Worm (Caenorhabditis elegans) whole organism, young adult: ENCODE measurements around the gene gsp-1.

Experiments used
- F22D6.2 ChIP-seq: sonication (generic microtip); optimal IDR thresholded peaks from 2 replicates; lab custom pipeline; 2016; ENCODE audit warnings: mild to moderate bottlenecking, missing genetic modification characterization, missing compliant biosample characterization
- ceh-40 ChIP-seq: fragments of 200-800 bp; sonication (Bioruptor generic); IDR thresholded peaks from 2 replicates; pipeline ENCODE4 v1.3.6; 2022; ENCODE audit warnings: missing genetic modification characterization, missing compliant biosample characterization
- ceh-58 ChIP-seq: fragments of 200-800 bp; sonication (Bioruptor generic); IDR thresholded peaks from 2 replicates; pipeline ENCODE4 v1.3.6; 2022; ENCODE audit warnings: missing genetic modification characterization, missing compliant biosample characterization
- dpl-1 ChIP-seq: fragments of 150-350 bp; optimal IDR thresholded peaks from 2 replicates; lab custom pipeline; 2014; ENCODE audit warnings: missing biosample characterization, missing genetic modification reagents, missing genetic modification characterization
- ets-4 ChIP-seq: fragments of 200-800 bp; sonication (Bioruptor generic); optimal IDR thresholded peaks from 2 replicates; lab custom pipeline; 2018; ENCODE audit warnings: mild to moderate bottlenecking, missing genetic modification characterization, missing compliant biosample characterization
- let-526 ChIP-seq: fragments of 200-800 bp; sonication (Bioruptor generic); IDR thresholded peaks from 2 replicates; pipeline ENCODE4 v1.3.6; 2022; ENCODE audit warnings: missing genetic modification reagents, missing genetic modification characterization, missing compliant biosample characterization
- lin-26 ChIP-seq: fragments of 200-800 bp; sonication (Bioruptor generic); IDR thresholded peaks from 2 replicates; pipeline ENCODE4 v1.3.6; 2022; ENCODE audit warnings: missing genetic modification reagents, missing genetic modification characterization, missing compliant biosample characterization
- mes-4 ChIP-seq: sonication (generic microtip); optimal IDR thresholded peaks from 2 replicates; lab custom pipeline; 2016; ENCODE audit warnings: missing genotype, missing genetic modification characterization, missing compliant biosample characterization
- unc-62 ChIP-seq: fragments of 150-350 bp; optimal IDR thresholded peaks from 2 replicates; lab custom pipeline; 2014; ENCODE audit warnings: missing biosample characterization, missing genetic modification reagents, missing genetic modification characterization
- ztf-18 ChIP-seq: sonication (generic microtip); optimal IDR thresholded peaks from 2 replicates; lab custom pipeline; 2016; ENCODE audit warnings: missing genotype, mild to moderate bottlenecking, missing genetic modification characterization, missing compliant biosample characterization

- TF ChIP-seq mes-4 (tag; lab: Kevin White, UChicago), result no peak
- TF ChIP-seq lin-26 (GFP tag; lab: Robert Waterston, UW), result no peak
- no peak for TF ChIP-seq ets-4 (GFP tag; lab: Kevin White, UChicago)
- TF ChIP-seq ceh-40, result no peak
- no peak for TF ChIP-seq ceh-58 (GFP tag; lab: Robert Waterston, UW)
- TF ChIP-seq ztf-18 (tag; lab: Kevin White, UChicago), result no peak
- TF ChIP-seq unc-62 (GFP tag; lab: Kevin White, UChicago), result no peak
- TF ChIP-seq F22D6.2, result no peak
- no peak for TF ChIP-seq dpl-1 (GFP tag; lab: Kevin White, UChicago)
- no peak for TF ChIP-seq let-526
Measured at ce11 chrV:10672601-10673000, 9.6 kb upstream of the gsp-1 start.
